Worm (Caenorhabditis elegans): ENCODE results near the gene C50D2.6.

DNA sequence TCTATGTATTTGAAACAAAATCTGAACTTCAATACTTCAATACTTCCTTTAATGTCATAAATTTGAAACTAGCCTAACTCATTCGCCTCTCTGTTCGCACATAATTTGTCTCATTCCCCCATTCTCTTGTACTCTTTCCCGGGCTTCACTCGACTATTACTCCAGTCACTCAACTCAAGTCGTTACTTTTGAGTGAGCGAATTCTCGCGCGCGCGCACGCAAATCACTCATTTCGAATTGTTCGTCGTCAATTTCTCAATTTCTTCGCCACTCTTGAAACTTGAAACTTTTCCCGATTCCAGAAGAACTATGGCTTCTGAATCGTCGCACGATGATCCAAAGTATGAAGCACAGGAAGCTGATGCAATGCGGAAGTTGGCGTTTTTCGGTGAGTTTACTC is 20.0 kb downstream of the C50D2.6 start, which contains the start of gene col-68:
- TF ChIP-seq nfya-1 (tag; optimal IDR thresholded peaks at IDR 0.05; ENCODE audit: insufficient read depth) = no peak
- TF ChIP-seq egl-27 (tag; optimal IDR thresholded peaks at IDR 0.05) = no peak
- TF ChIP-seq ztf-11 (tag; optimal IDR thresholded peaks at IDR 0.05) = no peak

All from whole organism, L3 larva.